Fruit fly (Drosophila melanogaster) whole organism, embryonic: ENCODE data around the gene CG7342.
A peak's percentile ranks its signal among the peaks of the same experiment; 100 is the strongest.

Experiments used
- Adf1 ChIP-seq: fragments of 200-800 bp; sonication (Bioruptor generic); IDR thresholded peaks from 2 replicates; pipeline ENCODE4 v1.3.6; 2022; ENCODE audit warnings: missing biosample characterization, missing genetic modification characterization
- Bgb ChIP-seq: fragments of 200-800 bp; sonication (Bioruptor generic); IDR thresholded peaks from 2 replicates; pipeline ENCODE4 v1.3.6; 2022; ENCODE audit warnings: missing biosample characterization, missing genetic modification characterization; ENCODE audit not compliant: partially characterized antibody
- CG10543 ChIP-seq: fragments of 200-800 bp; sonication (Bioruptor generic); optimal IDR thresholded peaks from 3 replicates; lab custom pipeline; 2017; ENCODE audit warnings: missing biosample characterization, mild to moderate bottlenecking, missing genetic modification characterization, moderate library complexity
- CG12071 ChIP-seq: fragments of 200-800 bp; sonication (Bioruptor generic); optimal IDR thresholded peaks from 3 replicates; lab custom pipeline; 2018; ENCODE audit warnings: missing biosample characterization, mild to moderate bottlenecking, missing genetic modification characterization
- CG13287 ChIP-seq: fragments of 200-800 bp; sonication (Bioruptor generic); IDR thresholded peaks from 2 replicates; pipeline ENCODE4 v1.3.6; 2022; ENCODE audit warnings: missing biosample characterization, missing genetic modification characterization; ENCODE audit not compliant: partially characterized antibody
- CG13624 ChIP-seq: fragments of 200-800 bp; sonication (Bioruptor generic); optimal IDR thresholded peaks from 2 replicates; lab custom pipeline; 2016; ENCODE audit warnings: missing biosample characterization, missing genetic modification characterization
- CG14667 ChIP-seq: fragments of 200-800 bp; sonication (Bioruptor generic); IDR thresholded peaks from 2 replicates; pipeline ENCODE4 v1.3.6; 2022; ENCODE audit warnings: missing biosample characterization, missing genetic modification characterization
- CG15269 ChIP-seq: fragments of 200-800 bp; sonication (Bioruptor generic); optimal IDR thresholded peaks from 2 replicates; lab custom pipeline; 2018; ENCODE audit warnings: missing biosample characterization, mild to moderate bottlenecking, missing genetic modification characterization, moderate library complexity
- CG15514 ChIP-seq: fragments of 200-800 bp; sonication (Bioruptor generic); optimal IDR thresholded peaks from 3 replicates; lab custom pipeline; 2017; ENCODE audit warnings: missing biosample characterization, missing genetic modification characterization, mild to moderate bottlenecking, moderate library complexity, missing genetic modification reagents
- CG15696 ChIP-seq: fragments of 200-800 bp; sonication (Bioruptor generic); optimal IDR thresholded peaks from 2 replicates; lab custom pipeline; 2019; ENCODE audit warnings: missing biosample characterization, mild to moderate bottlenecking, missing genetic modification characterization, moderate library complexity
- CG1602 ChIP-seq: fragments of 200-800 bp; sonication (Bioruptor generic); optimal IDR thresholded peaks from 3 replicates; lab custom pipeline; 2016; ENCODE audit warnings: missing biosample characterization, missing genetic modification characterization
- CG2678 ChIP-seq: fragments of 200-800 bp; sonication (Bioruptor generic); optimal IDR thresholded peaks from 3 replicates; lab custom pipeline; 2019; ENCODE audit warnings: missing biosample characterization, mild to moderate bottlenecking, missing genetic modification characterization, moderate library complexity
- CG3163 ChIP-seq: fragments of 200-800 bp; sonication (Bioruptor generic); optimal IDR thresholded peaks from 3 replicates; lab custom pipeline; 2016; ENCODE audit warnings: missing biosample characterization, missing genetic modification characterization
- CG32532 ChIP-seq: fragments of 200-800 bp; sonication (Bioruptor generic); IDR thresholded peaks from 2 replicates; pipeline ENCODE4 v1.3.6; 2022; ENCODE audit warnings: missing biosample characterization, missing genetic modification characterization
- CG34376 ChIP-seq: fragments of 200-800 bp; sonication (Bioruptor generic); optimal IDR thresholded peaks from 2 replicates; lab custom pipeline; 2018; ENCODE audit warnings: missing biosample characterization, mild to moderate bottlenecking, missing genetic modification characterization
- CG6813 ChIP-seq: fragments of 200-800 bp; sonication (Bioruptor generic); optimal IDR thresholded peaks from 2 replicates; lab custom pipeline; 2017; ENCODE audit warnings: missing biosample characterization, missing genetic modification characterization, mild to moderate bottlenecking, moderate library complexity, missing genetic modification reagents
- CG8290 ChIP-seq, 3 experiments: fragments of 200-800 bp; sonication (Bioruptor generic); optimal IDR thresholded peaks; 2 replicates each; lab custom pipeline; 2016 to 2019; ENCODE audit warnings: missing biosample characterization in 3 of 3, missing genetic modification characterization in 3 of 3, mild to moderate bottlenecking in 2 of 3, moderate library complexity in 1 of 3
- CG9876 ChIP-seq: fragments of 200-800 bp; sonication (Bioruptor generic); optimal IDR thresholded peaks from 2 replicates; lab custom pipeline; 2016; ENCODE audit warnings: missing biosample characterization, missing genetic modification characterization
- CoRest ChIP-seq: fragments of 200-800 bp; sonication (Bioruptor generic); optimal IDR thresholded peaks from 3 replicates; lab custom pipeline; 2018; ENCODE audit warnings: missing biosample characterization, mild to moderate bottlenecking, missing genetic modification characterization, moderate library complexity
- Deaf1 ChIP-seq: fragments of 200-800 bp; optimal IDR thresholded peaks from 3 replicates; lab custom pipeline; 2019; ENCODE audit warnings: missing biosample characterization, mild to moderate bottlenecking, missing genetic modification characterization, moderate library complexity
- Dip2 ChIP-seq: fragments of 200-800 bp; sonication (Bioruptor generic); IDR thresholded peaks from 2 replicates; pipeline ENCODE4 v1.3.6; 2022; ENCODE audit warnings: missing biosample characterization, missing genetic modification characterization
- E2f2 ChIP-seq: fragments of 200-800 bp; sonication (Bioruptor generic); IDR thresholded peaks from 2 replicates; pipeline ENCODE4 v1.3.6; 2022; ENCODE audit warnings: missing biosample characterization, missing genetic modification characterization
- Eip74EF ChIP-seq, 2 experiments: fragments of 200-800 bp in 1 of 2; fragments of >200 bp in 1 of 2; sonication (Bioruptor generic) in 1 of 2; optimal IDR thresholded peaks; 2 replicates each; lab custom pipeline; 2017 to 2019; ENCODE audit warnings: missing biosample characterization in 2 of 2, missing genetic modification characterization in 2 of 2, mild to moderate bottlenecking in 1 of 2, moderate library complexity in 1 of 2
- Fer1 ChIP-seq: fragments of 200-800 bp; sonication (Bioruptor generic); optimal IDR thresholded peaks from 2 replicates; lab custom pipeline; 2017; ENCODE audit warnings: missing biosample characterization, mild to moderate bottlenecking, missing genetic modification characterization
- Med ChIP-seq: fragments of 200-800 bp; sonication (Bioruptor generic); peaks from one replicate; lab custom pipeline; 2016; ENCODE audit warnings: missing biosample characterization, missing genetic modification characterization, mild to moderate bottlenecking, inconsistent platforms, moderate library complexity
- NFAT ChIP-seq: fragments of 200-800 bp; sonication (Bioruptor generic); IDR thresholded peaks from 2 replicates; pipeline ENCODE4 v1.3.6; 2022; ENCODE audit warnings: missing biosample characterization, missing genetic modification characterization
- Pdp1 ChIP-seq, 2 experiments: fragments of 200-800 bp; sonication (Bioruptor generic); optimal IDR thresholded peaks; 3 replicates each; lab custom pipeline; 2016; ENCODE audit warnings: missing biosample characterization in 2 of 2, missing genetic modification characterization in 2 of 2, mild to moderate bottlenecking in 1 of 2, moderate library complexity in 1 of 2
- Rfx ChIP-seq: fragments of 200-800 bp; sonication (Bioruptor generic); IDR thresholded peaks from 2 replicates; pipeline ENCODE4 v1.3.6; 2022; ENCODE audit warnings: missing biosample characterization, missing genetic modification characterization
- Tbp ChIP-seq: fragments of >200 bp; optimal IDR thresholded peaks from 2 replicates; lab custom pipeline; 2018; ENCODE audit warnings: missing biosample characterization, missing genetic modification characterization
- YL-1 ChIP-seq: fragments of 200-800 bp; sonication (Bioruptor generic); optimal IDR thresholded peaks from 3 replicates; lab custom pipeline; 2017; ENCODE audit warnings: missing biosample characterization, mild to moderate bottlenecking, missing genetic modification characterization
- al ChIP-seq: fragments of 200-800 bp; sonication (Bioruptor generic); IDR thresholded peaks from 2 replicates; pipeline ENCODE4 v1.3.6; 2022; ENCODE audit warnings: missing biosample characterization, missing genetic modification characterization
- ato ChIP-seq: fragments of 200-800 bp; sonication (Bioruptor generic); IDR thresholded peaks from 2 replicates; pipeline ENCODE4 v1.3.6; 2022; ENCODE audit warnings: missing biosample characterization, missing genetic modification characterization; ENCODE audit not compliant: partially characterized antibody
- bcd ChIP-seq: fragments of 200-800 bp; sonication (Bioruptor generic); optimal IDR thresholded peaks from 2 replicates; lab custom pipeline; 2017; ENCODE audit warnings: missing biosample characterization, mild to moderate bottlenecking, missing genetic modification characterization
- cas ChIP-seq: fragments of 200-800 bp; sonication (Bioruptor generic); IDR thresholded peaks from 2 replicates; pipeline ENCODE4 v1.3.6; 2022; ENCODE audit warnings: missing biosample characterization, missing genetic modification characterization
- cwo ChIP-seq: fragments of 200-800 bp; sonication (Bioruptor generic); optimal IDR thresholded peaks from 3 replicates; lab custom pipeline; 2017; ENCODE audit warnings: missing biosample characterization, missing genetic modification characterization, mild to moderate bottlenecking, moderate library complexity, missing genetic modification reagents
- exex ChIP-seq: fragments of 200-800 bp; sonication (Bioruptor generic); optimal IDR thresholded peaks from 4 replicates; lab custom pipeline; 2018; ENCODE audit warnings: missing biosample characterization, mild to moderate bottlenecking, missing genetic modification characterization, moderate library complexity
- gt ChIP-seq: fragments of 200-800 bp; sonication (Bioruptor generic); IDR thresholded peaks from 2 replicates; pipeline ENCODE4 v1.3.6; 2022; ENCODE audit warnings: missing biosample characterization, missing genetic modification characterization
- her ChIP-seq: fragments of 200-800 bp; sonication (Bioruptor generic); optimal IDR thresholded peaks from 2 replicates; lab custom pipeline; 2016; ENCODE audit warnings: missing biosample characterization, missing genetic modification characterization
- mirr ChIP-seq: fragments of 200-800 bp; sonication (Bioruptor generic); optimal IDR thresholded peaks from 3 replicates; lab custom pipeline; 2018; ENCODE audit warnings: missing biosample characterization, mild to moderate bottlenecking, missing genetic modification characterization
- nau ChIP-seq: fragments of 200-800 bp; sonication (Bioruptor generic); optimal IDR thresholded peaks from 3 replicates; lab custom pipeline; 2017; ENCODE audit warnings: missing biosample characterization, mild to moderate bottlenecking, missing genetic modification characterization, missing genetic modification reagents
- sens-2 ChIP-seq: fragments of 200-800 bp; sonication (Bioruptor generic); IDR thresholded peaks from 2 replicates; pipeline ENCODE4 v1.3.6; 2022; ENCODE audit warnings: missing biosample characterization, missing genetic modification characterization
- sim ChIP-seq: fragments of 200-800 bp; sonication (Bioruptor generic); IDR thresholded peaks from 2 replicates; pipeline ENCODE4 v1.3.6; 2022; ENCODE audit warnings: missing biosample characterization, missing genetic modification characterization
- sr ChIP-seq: fragments of 200-800 bp; sonication (Bioruptor generic); IDR thresholded peaks from 3 replicates; pipeline ENCODE4 v1.3.6; 2022; ENCODE audit warnings: missing biosample characterization, missing genetic modification characterization
- sug ChIP-seq: fragments of 200-800 bp; optimal IDR thresholded peaks from 2 replicates; lab custom pipeline; 2019; ENCODE audit warnings: missing biosample characterization, mild to moderate bottlenecking, missing genetic modification characterization, moderate library complexity
- yki ChIP-seq: fragments of >200 bp; optimal IDR thresholded peaks from 3 replicates; lab custom pipeline; 2018
- z ChIP-seq: fragments of 200-800 bp; sonication (Bioruptor generic); IDR thresholded peaks from 3 replicates; pipeline ENCODE4 v1.3.6; 2022; ENCODE audit warnings: missing biosample characterization, missing genetic modification characterization
- zfh1 ChIP-seq: fragments of 200-800 bp; sonication (Bioruptor generic); IDR thresholded peaks from 3 replicates; pipeline ENCODE4 v1.3.6; 2022; ENCODE audit warnings: missing biosample characterization, missing genetic modification characterization

Gene CG7342

dm6 chr3R:19619908-19620307 lies 16.7 kb downstream of the CG7342 start (continued):
- no peak for TF ChIP-seq gt (GFP tag; lab: Robert Waterston, UW)
- TF ChIP-seq Med (GFP tag; lab: Kevin White, UChicago): peak; percentile 80
- TF ChIP-seq CG3163 (GFP tag; lab: Kevin White, UChicago): no peak
- TF ChIP-seq CG1602: no peak
- peak; percentile 23; the same call in 1 of the 2 replicates for TF ChIP-seq Rfx (GFP tag; lab: Robert Waterston, UW)
- TF ChIP-seq, all 482 proteins: peak for 21

dm6 chr3R:19620953-19621352 lies 17.8 kb downstream of the CG7342 start:
- TF ChIP-seq mirr (GFP tag; lab: Kevin White, UChicago): peak; percentile 54
- TF ChIP-seq zfh1: 0 out of 3 replicates have a peak, but pooled peaks have one; percentile 27
- no peak; the same call in 1 of the 2 replicates for TF ChIP-seq E2f2
- TF ChIP-seq CG15269: peak; percentile 38
- TF ChIP-seq cas: 0 out of 2 replicates have a peak, but pooled peaks have one; percentile 9
- peak in 1 of 2 experiments; percentile 40 for TF ChIP-seq Eip74EF (GFP tag; optimal IDR thresholded peaks at IDR 0.05; lab: Kevin White, UChicago)
- no peak for TF ChIP-seq CG9876
- TF ChIP-seq ato (GFP tag; lab: Robert Waterston, UW): no peak
- TF ChIP-seq Fer1: peak; percentile 32
- peak; percentile 46; the same call in 1 of the 2 replicates for TF ChIP-seq Bgb
- no peak for TF ChIP-seq Dip2 (GFP tag; lab: Robert Waterston, UW)
- TF ChIP-seq CG2678 (tag; lab: Kevin White, UChicago): peak; percentile 1
- peak; percentile 21 for TF ChIP-seq CG13624 (GFP tag; lab: Kevin White, UChicago)
- 0 out of 2 replicates have a peak, but pooled peaks have one; percentile 8 for TF ChIP-seq sens-2 (GFP tag; lab: Robert Waterston, UW)
- no peak for TF ChIP-seq CG15696
- TF ChIP-seq CG14667 (GFP tag; lab: Robert Waterston, UW): no peak
- TF ChIP-seq her (GFP tag; lab: Kevin White, UChicago): peak; percentile 35
- no peak for TF ChIP-seq YL-1 (GFP tag; lab: Kevin White, UChicago)
- no peak for TF ChIP-seq CG12071 (GFP tag; lab: Kevin White, UChicago)
- TF ChIP-seq CG34376: peak; percentile 48
- peak; percentile 86 for TF ChIP-seq z (GFP tag; lab: Robert Waterston, UW)
- TF ChIP-seq Adf1 (GFP tag; lab: Robert Waterston, UW): peak; percentile 63; the same call in 1 of the 2 replicates
- TF ChIP-seq nau: peak; percentile 36
- TF ChIP-seq CG6813 (GFP tag; lab: Kevin White, UChicago): no peak
- no peak for TF ChIP-seq al (GFP tag; lab: Robert Waterston, UW)
- no peak for TF ChIP-seq yki (lab: Kevin White, UChicago)
- TF ChIP-seq bcd (GFP tag; lab: Kevin White, UChicago): no peak
- TF ChIP-seq Tbp (GFP tag; lab: Kevin White, UChicago): no peak
- TF ChIP-seq exex (tag; lab: Kevin White, UChicago): peak; percentile 9
- TF ChIP-seq cwo (GFP tag; lab: Kevin White, UChicago): peak; percentile 14
- peak; percentile 90 for TF ChIP-seq CG10543 (GFP tag; lab: Kevin White, UChicago)
- peak; percentile 31 for TF ChIP-seq sug (tag; lab: Kevin White, UChicago)
- TF ChIP-seq Med (GFP tag; lab: Kevin White, UChicago): peak; percentile 83
- TF ChIP-seq Rfx (GFP tag; lab: Robert Waterston, UW): peak; percentile 22; the same call in 1 of the 2 replicates
- peak; percentile 12; the same call in 1 of the 3 replicates for TF ChIP-seq sr (GFP tag; lab: Robert Waterston, UW)
- 0 out of 2 replicates have a peak, but pooled peaks have one; percentile 13 for TF ChIP-seq NFAT (GFP tag; lab: Robert Waterston, UW)
- peak; percentile 62 for TF ChIP-seq Deaf1 (tag; lab: Kevin White, UChicago)
- TF ChIP-seq CG32532 (GFP tag; lab: Robert Waterston, UW): peak; percentile 46; the same call in 1 of the 2 replicates
- TF ChIP-seq sim: no peak
- TF ChIP-seq CG8290 (GFP tag; optimal IDR thresholded peaks at IDR 0.05; lab: Kevin White, UChicago): no peak
- TF ChIP-seq CG8290 (tag; optimal IDR thresholded peaks at IDR 0.05; lab: Kevin White, UChicago): peak in 1 of 2 experiments; percentile 41
- TF ChIP-seq CG13287 (GFP tag; lab: Robert Waterston, UW): peak; percentile 41
- TF ChIP-seq CG15514 (GFP tag; lab: Kevin White, UChicago): peak; percentile 44
- peak in 1 of 2 experiments; percentile 13 for TF ChIP-seq Pdp1 (GFP tag; optimal IDR thresholded peaks at IDR 0.05; lab: Kevin White, UChicago)
- TF ChIP-seq CoRest: no peak
